Worm (Caenorhabditis elegans): Measurements from ENCODE around the gene dot-1.4.
A peak's percentile ranks its signal among the peaks of the same experiment; 100 is the strongest.

The dot-1.4 gene

ce11 chrX:11968024-11968598 lies 36.7 kb upstream of the dot-1.4 start (continued):
- TF ChIP-seq ces-1 (GFP tag; optimal IDR thresholded peaks at IDR 0.05): no peak
- no peak for TF ChIP-seq daf-19 (GFP tag; conservative IDR thresholded peaks at IDR 0.05)
- TF ChIP-seq ama-1 (optimal IDR thresholded peaks at IDR 0.05): peak; percentile 15
- peak in 1 of 2 experiments; percentile 65 for TF ChIP-seq hif-1 (tag; optimal IDR thresholded peaks at IDR 0.05)
- peak; percentile 31; the same call in 1 of the 2 replicates for TF ChIP-seq nhr-42 (GFP tag; IDR thresholded peaks at IDR 0.05)
- no peak for TF ChIP-seq mdt-29 (GFP tag; IDR thresholded peaks at IDR 0.05)
- no peak for TF ChIP-seq daf-12 (tag; optimal IDR thresholded peaks at IDR 0.05)
- TF ChIP-seq dmd-8 (GFP tag; IDR thresholded peaks at IDR 0.05): no peak
- TF ChIP-seq zag-1 (tag; optimal IDR thresholded peaks at IDR 0.05): no peak
- no peak for TF ChIP-seq snpc-4 (tag; optimal IDR thresholded peaks at IDR 0.05)
- TF ChIP-seq R02D3.7 (tag; optimal IDR thresholded peaks at IDR 0.05): no peak
- TF ChIP-seq attf-4 (tag; optimal IDR thresholded peaks at IDR 0.05): no peak
- TF ChIP-seq set-16 (GFP tag; IDR thresholded peaks at IDR 0.05): no peak
- TF ChIP-seq nhr-111 (GFP tag; optimal IDR thresholded peaks at IDR 0.05): no peak
- TF ChIP-seq daf-8 (GFP tag; IDR thresholded peaks at IDR 0.05): no peak
- no peak for TF ChIP-seq rbr-2 (tag; optimal IDR thresholded peaks at IDR 0.05)
- TF ChIP-seq aly-2 (tag; optimal IDR thresholded peaks at IDR 0.05): no peak
- TF ChIP-seq sdz-12 (GFP tag; optimal IDR thresholded peaks at IDR 0.05): no peak
- peak; percentile 16 for TF ChIP-seq lin-1 (GFP tag; IDR thresholded peaks at IDR 0.05)
- TF ChIP-seq D1046.2 (GFP tag; IDR thresholded peaks at IDR 0.05): no peak
- TF ChIP-seq tag-97 (GFP tag; IDR thresholded peaks at IDR 0.05): no peak
- TF ChIP-seq F26F4.8 (GFP tag; conservative IDR thresholded peaks at IDR 0.05): no peak
- TF ChIP-seq dmd-6 (GFP tag; IDR thresholded peaks at IDR 0.05): peak; percentile 77
- TF ChIP-seq ZK546.5 (tag; optimal IDR thresholded peaks at IDR 0.05): no peak
- no peak for TF ChIP-seq pha-4 (GFP tag; IDR thresholded peaks at IDR 0.05)
- TF ChIP-seq pha-4 (tag; optimal IDR thresholded peaks at IDR 0.05): no peak
- TF ChIP-seq snpc-1.2 (GFP tag; IDR thresholded peaks at IDR 0.05): no peak
- TF ChIP-seq lin-39 (tag; optimal IDR thresholded peaks at IDR 0.05): no peak
- peak; percentile 46 for TF ChIP-seq aha-1 (tag)
- TF ChIP-seq tra-1 (GFP tag; IDR thresholded peaks at IDR 0.05): peak; percentile 61
- no peak for TF ChIP-seq F10B5.3 (tag; optimal IDR thresholded peaks at IDR 0.05)
- TF ChIP-seq ceh-44 (GFP tag; IDR thresholded peaks at IDR 0.05): no peak
- no peak for TF ChIP-seq Y105C5A.15 (GFP tag; IDR thresholded peaks at IDR 0.05)
- TF ChIP-seq lim-7 (GFP tag; IDR thresholded peaks at IDR 0.05): no peak
- TF ChIP-seq ztf-7 (tag; optimal IDR thresholded peaks at IDR 0.05): no peak
- no peak for TF ChIP-seq nhr-6 (tag; optimal IDR thresholded peaks at IDR 0.05)
- no peak for TF ChIP-seq mxl-2 (GFP tag; conservative IDR thresholded peaks at IDR 0.05)
- TF ChIP-seq lin-29 (GFP tag; IDR thresholded peaks at IDR 0.05): no peak
- TF ChIP-seq lin-13 (GFP tag; optimal IDR thresholded peaks at IDR 0.05): no peak
- TF ChIP-seq ceh-62 (tag; optimal IDR thresholded peaks at IDR 0.05): no peak
- TF ChIP-seq spr-3 (GFP tag; optimal IDR thresholded peaks at IDR 0.05): no peak
- TF ChIP-seq dve-1 (tag; optimal IDR thresholded peaks at IDR 0.05; ENCODE audit: insufficient read depth): peak; percentile 81
- TF ChIP-seq egl-43 (GFP tag; IDR thresholded peaks at IDR 0.05): no peak
- no peak for TF ChIP-seq nhr-237 (tag; optimal IDR thresholded peaks at IDR 0.05)
- 0 out of 2 replicates have a peak, but pooled peaks have one; percentile 43 for TF ChIP-seq Y48G9A.11 (GFP tag; IDR thresholded peaks at IDR 0.05)
- no peak for TF ChIP-seq zfp-2 (tag; optimal IDR thresholded peaks at IDR 0.05)
- no peak for TF ChIP-seq zip-2 (tag; optimal IDR thresholded peaks at IDR 0.05)
- no peak for TF ChIP-seq hlh-30 (tag; optimal IDR thresholded peaks at IDR 0.05; ENCODE audit: insufficient read depth)
- no peak for TF ChIP-seq jun-1 (tag; optimal IDR thresholded peaks at IDR 0.05)
- TF ChIP-seq lin-15B (tag; optimal IDR thresholded peaks at IDR 0.05): no peak
- no peak for TF ChIP-seq ZK337.2 (GFP tag; IDR thresholded peaks at IDR 0.05)
- no peak for TF ChIP-seq ceh-28 (tag; optimal IDR thresholded peaks at IDR 0.05)
- peak; percentile 12 for TF ChIP-seq duxl-1 (tag; optimal IDR thresholded peaks at IDR 0.05; ENCODE audit: poor library complexity)
